Fruit fly (Drosophila melanogaster): Measurements from ENCODE around the gene Ypel.

DNA sequence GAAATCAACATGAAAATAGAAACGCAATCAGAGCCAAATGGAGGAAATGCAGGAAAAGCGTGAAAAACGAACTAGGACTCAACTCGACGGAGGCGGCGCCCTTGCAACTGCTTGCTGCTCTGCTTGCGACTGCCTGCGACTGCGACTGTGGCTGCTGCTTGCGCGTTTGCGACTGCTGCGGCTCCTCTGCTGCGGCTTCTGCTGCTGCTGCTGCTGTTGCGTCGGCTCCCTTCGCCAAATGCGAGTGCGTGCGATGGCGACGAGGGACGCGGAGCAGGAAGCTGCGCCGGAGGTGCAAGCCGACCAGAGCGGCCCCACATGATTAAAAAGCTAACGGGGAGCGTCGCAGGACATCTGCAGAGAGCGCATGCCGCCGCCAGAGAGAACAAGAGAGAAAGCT is 49.0 kb upstream of the Ypel start:
- TF ChIP-seq fd96Ca (GFP tag; IDR thresholded peaks at IDR 0.05) (no peak), CG4496 (GFP tag; IDR thresholded peaks at IDR 0.05) (no peak), EcR (GFP tag; optimal IDR thresholded peaks at IDR 0.05) (no peak), CG13204 (GFP tag; optimal IDR thresholded peaks at IDR 0.05) (no peak), CG15710 (tag; optimal IDR thresholded peaks at IDR 0.05) (no peak), CG12605 (GFP tag; IDR thresholded peaks at IDR 0.05) (no peak), CG14655 (GFP tag; optimal IDR thresholded peaks at IDR 0.05) (no peak)
